Fruit fly (Drosophila melanogaster) whole organism, prepupa: Measurements from ENCODE around the gene vilya.

Experiments
- CG10631 ChIP-seq: fragments of 200-800 bp; sonication (Bioruptor generic); optimal IDR thresholded peaks from 2 replicates; lab custom pipeline; 2016; ENCODE audit warnings: missing biosample characterization, missing genetic modification characterization
- CG10669 ChIP-seq: fragments of 200-800 bp; sonication (Bioruptor generic); optimal IDR thresholded peaks from 3 replicates; lab custom pipeline; 2018; ENCODE audit warnings: missing biosample characterization, mild to moderate bottlenecking, missing genetic modification characterization, moderate library complexity
- CG11762 ChIP-seq: fragments of 200-800 bp; sonication (Bioruptor generic); optimal IDR thresholded peaks from 3 replicates; lab custom pipeline; 2016; ENCODE audit warnings: missing biosample characterization, missing genetic modification characterization; ENCODE audit not compliant: insufficient read depth
- CG11902 ChIP-seq: fragments of 200-800 bp; sonication (Bioruptor generic); optimal IDR thresholded peaks from 3 replicates; lab custom pipeline; 2016; ENCODE audit warnings: missing biosample characterization, missing genetic modification characterization
- CG15336 ChIP-seq: fragments of 200-800 bp; sonication (Bioruptor generic); IDR thresholded peaks from 2 replicates; pipeline ENCODE4 v1.3.6; 2022; ENCODE audit warnings: missing biosample characterization, missing genetic modification characterization
- CG34406 ChIP-seq: fragments of 200-800 bp; sonication (Bioruptor generic); optimal IDR thresholded peaks from 3 replicates; lab custom pipeline; 2016; ENCODE audit warnings: missing biosample characterization, missing genetic modification characterization
- CG4318 ChIP-seq: fragments of 200-800 bp; sonication (Bioruptor generic); optimal IDR thresholded peaks from 3 replicates; lab custom pipeline; 2017; ENCODE audit warnings: missing biosample characterization, mild to moderate bottlenecking, missing genetic modification characterization
- CG6792 ChIP-seq: fragments of 200-800 bp; sonication (Bioruptor generic); optimal IDR thresholded peaks from 3 replicates; lab custom pipeline; 2016; ENCODE audit warnings: missing biosample characterization, missing genetic modification characterization
- CG6808 ChIP-seq: fragments of 200-800 bp; sonication (Bioruptor generic); optimal IDR thresholded peaks from 3 replicates; lab custom pipeline; 2017; ENCODE audit warnings: missing biosample characterization, missing genetic modification characterization, mild to moderate bottlenecking, moderate library complexity, missing genetic modification reagents
- CG6854 ChIP-seq: fragments of 200-800 bp; sonication (Bioruptor generic); optimal IDR thresholded peaks from 2 replicates; lab custom pipeline; 2017; ENCODE audit warnings: missing biosample characterization, mild to moderate bottlenecking, missing genetic modification characterization
- CG7368 ChIP-seq: fragments of 200-800 bp; sonication (Bioruptor generic); optimal IDR thresholded peaks from 3 replicates; lab custom pipeline; 2016; ENCODE audit warnings: missing biosample characterization, missing genetic modification characterization
- CG8119 ChIP-seq: fragments of 200-800 bp; sonication (Bioruptor generic); IDR thresholded peaks from 3 replicates; pipeline ENCODE4 v1.3.6; 2022; ENCODE audit warnings: missing biosample characterization, missing genetic modification characterization
- CG8319 ChIP-seq: fragments of 200-800 bp; sonication (Bioruptor generic); optimal IDR thresholded peaks from 3 replicates; lab custom pipeline; 2016; ENCODE audit warnings: missing biosample characterization, missing genetic modification characterization
- CG9139 ChIP-seq: fragments of 200-800 bp; sonication (Bioruptor generic); optimal IDR thresholded peaks from 3 replicates; lab custom pipeline; 2017; ENCODE audit warnings: missing biosample characterization, mild to moderate bottlenecking, missing genetic modification characterization
- Ets21C ChIP-seq: fragments of 200-800 bp; sonication (Bioruptor generic); optimal IDR thresholded peaks from 3 replicates; lab custom pipeline; 2016; ENCODE audit warnings: missing biosample characterization, missing genetic modification characterization
- Ets96B ChIP-seq: fragments of 200-800 bp; optimal IDR thresholded peaks from 2 replicates; lab custom pipeline; 2019; ENCODE audit warnings: missing biosample characterization, mild to moderate bottlenecking, missing genetic modification characterization, moderate library complexity
- Hr38 ChIP-seq: sonication (Bioruptor generic); optimal IDR thresholded peaks from 2 replicates; lab custom pipeline; 2016; ENCODE audit warnings: missing biosample characterization, missing genetic modification characterization
- Hr39 ChIP-seq: fragments of 200-800 bp; sonication (Bioruptor generic); optimal IDR thresholded peaks from 2 replicates; lab custom pipeline; 2016; ENCODE audit warnings: missing biosample characterization, missing genetic modification characterization
- Hr4 ChIP-seq: fragments of 200-800 bp; sonication (Bioruptor generic); optimal IDR thresholded peaks from 3 replicates; lab custom pipeline; 2016; ENCODE audit warnings: missing biosample characterization, missing genetic modification characterization
- Met ChIP-seq: fragments of 200-800 bp; sonication (Bioruptor generic); optimal IDR thresholded peaks from 3 replicates; lab custom pipeline; 2016; ENCODE audit warnings: missing biosample characterization, missing genetic modification characterization
- Sox102F ChIP-seq: fragments of 200-800 bp; sonication (Bioruptor generic); optimal IDR thresholded peaks from 2 replicates; lab custom pipeline; 2016; ENCODE audit warnings: missing biosample characterization, mild to moderate bottlenecking, missing genetic modification characterization
- Sox14 ChIP-seq: fragments of 200-800 bp; sonication (Bioruptor generic); optimal IDR thresholded peaks from 3 replicates; lab custom pipeline; 2016; ENCODE audit warnings: missing biosample characterization, missing genetic modification characterization
- achi ChIP-seq: fragments of 200-800 bp; sonication (Bioruptor generic); optimal IDR thresholded peaks from 3 replicates; lab custom pipeline; 2016; ENCODE audit warnings: missing biosample characterization, missing genetic modification characterization
- acj6 ChIP-seq: fragments of 200-800 bp; sonication (Bioruptor generic); optimal IDR thresholded peaks from 3 replicates; lab custom pipeline; 2016; ENCODE audit warnings: missing biosample characterization, missing genetic modification characterization
- cyc ChIP-seq: fragments of 200-800 bp; sonication (Bioruptor generic); optimal IDR thresholded peaks from 3 replicates; lab custom pipeline; 2016; ENCODE audit warnings: missing biosample characterization, missing genetic modification characterization
- dac ChIP-seq: fragments of 200-800 bp; sonication (Bioruptor generic); optimal IDR thresholded peaks from 2 replicates; lab custom pipeline; 2017; ENCODE audit warnings: missing biosample characterization, mild to moderate bottlenecking, missing genetic modification characterization
- dsx ChIP-seq: fragments of 200-800 bp; optimal IDR thresholded peaks from 3 replicates; lab custom pipeline; 2019; ENCODE audit warnings: missing biosample characterization, mild to moderate bottlenecking, missing genetic modification characterization, moderate library complexity; ENCODE audit not compliant: poor library complexity, severe bottlenecking
- fd59A ChIP-seq: fragments of 200-800 bp; sonication (Bioruptor generic); optimal IDR thresholded peaks from 2 replicates; lab custom pipeline; 2017; ENCODE audit warnings: missing biosample characterization, mild to moderate bottlenecking, missing genetic modification characterization, missing genetic modification reagents
- fd85E ChIP-seq: fragments of 200-800 bp; sonication (Bioruptor generic); optimal IDR thresholded peaks from 3 replicates; lab custom pipeline; 2016; ENCODE audit warnings: missing biosample characterization, missing genetic modification characterization
- fkh ChIP-seq: fragments of 200-800 bp; sonication (Bioruptor generic); optimal IDR thresholded peaks from 3 replicates; lab custom pipeline; 2017; ENCODE audit warnings: missing biosample characterization, mild to moderate bottlenecking, missing genetic modification characterization, moderate library complexity
- lz ChIP-seq: fragments of 200-800 bp; sonication (Bioruptor generic); optimal IDR thresholded peaks from 3 replicates; lab custom pipeline; 2016; ENCODE audit warnings: missing biosample characterization, missing genetic modification characterization
- net ChIP-seq: fragments of 200-800 bp; sonication (Bioruptor generic); optimal IDR thresholded peaks from 3 replicates; lab custom pipeline; 2016; ENCODE audit warnings: missing biosample characterization, missing genetic modification characterization
- pdm3 ChIP-seq: fragments of 200-800 bp; sonication (Bioruptor generic); optimal IDR thresholded peaks from 3 replicates; lab custom pipeline; 2016; ENCODE audit warnings: missing biosample characterization, missing genetic modification characterization
- salr ChIP-seq, 2 experiments: fragments of 200-800 bp; sonication (Bioruptor generic); optimal IDR thresholded peaks; 3 replicates each; lab custom pipeline; 2016 to 2018; ENCODE audit warnings: missing biosample characterization in 2 of 2, missing genetic modification characterization in 2 of 2, mild to moderate bottlenecking in 1 of 2
- ss ChIP-seq, 2 experiments: fragments of 200-800 bp; sonication (Bioruptor generic); optimal IDR thresholded peaks; 2 replicates in 1 of 2; 3 replicates in 1 of 2; lab custom pipeline; 2017 to 2018; ENCODE audit warnings: mild to moderate bottlenecking in 2 of 2, missing biosample characterization in 2 of 2, missing genetic modification characterization in 2 of 2, moderate library complexity in 1 of 2
- svp ChIP-seq: fragments of 200-800 bp; sonication (Bioruptor generic); peaks from one replicate; lab custom pipeline; 2016; ENCODE audit warnings: missing biosample characterization, missing genetic modification characterization
- topi ChIP-seq: fragments of 200-800 bp; sonication (Bioruptor generic); optimal IDR thresholded peaks from 3 replicates; lab custom pipeline; 2016; ENCODE audit warnings: missing biosample characterization, missing genetic modification characterization

Gene vilya

DNA sequence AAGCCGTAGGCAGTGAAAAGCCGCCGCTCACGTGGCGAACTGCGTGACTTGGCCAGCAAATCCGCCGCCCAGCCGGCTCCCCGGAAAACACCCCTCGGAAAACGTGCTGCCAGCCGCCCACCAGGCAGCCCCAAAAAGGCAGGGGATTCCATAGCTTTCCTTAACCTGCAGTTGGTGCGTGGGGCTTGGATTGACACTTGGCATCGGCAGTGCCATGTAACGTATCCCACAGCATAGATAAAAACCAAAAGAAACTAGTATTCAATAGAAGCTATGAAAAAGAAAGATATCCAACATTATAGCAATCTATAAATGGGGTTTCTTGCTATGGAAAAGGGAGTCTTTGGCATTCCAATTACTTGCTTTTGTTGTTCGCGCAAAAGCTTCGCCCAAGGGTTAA lies 41.5 kb upstream of the vilya start (continued):
- TF ChIP-seq CG34406 (GFP tag; lab: Kevin White, UChicago) (no peak), Hr39 (no peak), dac (GFP tag; lab: Kevin White, UChicago) (no peak), CG9139 (GFP tag; lab: Kevin White, UChicago) (no peak), CG6854 (GFP tag; lab: Kevin White, UChicago) (no peak), svp (GFP tag; lab: Kevin White, UChicago) (no peak), Sox14 (GFP tag; lab: Kevin White, UChicago) (no peak)

DNA sequence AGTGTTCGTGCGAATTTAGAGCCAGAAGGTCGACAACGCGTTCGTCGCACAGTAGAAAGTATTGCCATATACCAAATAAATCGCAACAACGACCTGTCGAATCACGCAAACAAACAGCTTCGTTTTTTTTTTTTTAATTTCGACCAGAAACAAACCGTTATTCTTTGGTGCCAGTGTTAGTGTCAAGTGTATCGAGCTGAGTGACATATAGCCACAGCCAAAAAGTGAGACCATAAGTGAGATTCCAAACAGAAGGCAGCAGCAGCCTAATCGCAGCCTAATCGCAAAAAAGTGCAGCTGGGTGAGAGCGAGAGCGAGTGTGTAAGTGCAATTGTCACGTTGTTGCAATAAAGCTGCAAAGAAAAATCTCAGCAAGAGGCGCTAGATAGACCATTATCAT lies 40.9 kb upstream of the vilya start, which contains the start of gene per:
Gene per (plus strand): TSS at position 1 of the 400 bp plus-strand sequence.
- TF ChIP-seq pdm3 (GFP tag; lab: Kevin White, UChicago) (no peak), Ets96B (tag; lab: Kevin White, UChicago) (no peak), net (GFP tag; lab: Kevin White, UChicago) (no peak), CG7368 (no peak)
- TF ChIP-seq, all 60 proteins: peak for 0

- TF ChIP-seq ss (GFP tag; optimal IDR thresholded peaks at IDR 0.05; lab: Kevin White, UChicago) (no peak), pdm3 (GFP tag; lab: Kevin White, UChicago) (no peak), CG6854 (GFP tag; lab: Kevin White, UChicago) (no peak), CG6808 (GFP tag; lab: Kevin White, UChicago) (no peak), CG11762 (GFP tag; lab: Kevin White, UChicago) (no peak), Ets96B (tag; lab: Kevin White, UChicago) (no peak), svp (GFP tag; lab: Kevin White, UChicago) (no peak), lz (GFP tag; lab: Kevin White, UChicago) (no peak), net (GFP tag; lab: Kevin White, UChicago) (no peak), CG8319 (no peak), CG34406 (GFP tag; lab: Kevin White, UChicago) (no peak), Sox102F (no peak), Hr38 (GFP tag; lab: Kevin White, UChicago) (no peak), acj6 (GFP tag; lab: Kevin White, UChicago) (no peak), CG8119 (no peak), CG11902 (GFP tag; lab: Kevin White, UChicago) (no peak)
Measured at dm6 chrX:2686930-2687329, 39.5 kb upstream of the vilya start.

DNA sequence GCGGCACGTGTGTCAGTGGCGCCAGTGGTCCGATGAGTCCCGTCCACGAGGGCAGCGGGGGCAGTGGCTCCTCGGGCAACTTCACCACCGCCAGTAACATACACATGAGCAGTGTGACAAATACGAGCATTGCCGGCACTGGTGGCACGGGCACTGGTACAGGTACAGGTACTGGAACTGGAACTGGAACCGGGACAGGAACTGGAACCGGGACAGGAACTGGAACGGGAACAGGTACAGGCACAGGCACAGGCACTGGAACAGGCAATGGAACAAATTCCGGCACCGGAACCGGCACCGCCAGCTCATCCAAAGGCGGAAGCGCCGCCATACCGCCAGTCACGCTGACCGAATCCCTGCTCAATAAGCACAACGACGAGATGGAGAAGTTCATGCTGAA lies 36.1 kb upstream of the vilya start:
- no peak for TF ChIP-seq topi (GFP tag; lab: Kevin White, UChicago)
- TF ChIP-seq CG15336 (GFP tag; lab: Robert Waterston, UW) = no peak
- TF ChIP-seq fkh (GFP tag; lab: Kevin White, UChicago) = no peak
- TF ChIP-seq CG6792 (GFP tag; lab: Kevin White, UChicago) = no peak
- no peak for TF ChIP-seq Met (GFP tag; lab: Kevin White, UChicago)
- no peak for TF ChIP-seq fd85E
- TF ChIP-seq CG4318 (GFP tag; lab: Kevin White, UChicago) = no peak
- no peak for TF ChIP-seq CG11762 (GFP tag; lab: Kevin White, UChicago)
- TF ChIP-seq dsx (GFP tag; lab: Kevin White, UChicago) = no peak
- no peak for TF ChIP-seq CG9139 (GFP tag; lab: Kevin White, UChicago)
- TF ChIP-seq salr (GFP tag; optimal IDR thresholded peaks at IDR 0.05; lab: Kevin White, UChicago) = no peak
- TF ChIP-seq fd59A (GFP tag; lab: Kevin White, UChicago) = no peak

DNA sequence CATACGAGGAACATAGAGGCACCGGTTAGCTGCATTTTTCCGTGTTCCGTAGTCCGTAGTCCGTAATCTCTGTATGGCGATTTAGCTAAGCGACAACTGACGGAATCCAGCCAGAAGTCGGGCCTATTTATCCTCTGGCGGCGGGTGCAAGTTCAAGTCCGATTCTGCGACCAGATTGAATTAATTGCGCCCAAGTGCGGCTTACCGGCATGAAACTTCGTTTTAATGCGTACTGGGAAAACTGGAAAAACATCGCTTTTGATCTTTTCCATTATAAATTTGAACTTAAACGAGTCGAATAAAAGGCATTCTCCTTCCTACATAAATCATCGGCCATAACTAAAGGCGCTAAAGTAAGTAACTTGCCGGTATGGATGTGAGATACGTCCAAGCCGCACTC lies 32.7 kb upstream of the vilya start, which contains the start of gene dyw:
Gene dyw (minus strand): TSS at position 101 of the 400 bp plus-strand sequence.
- TF ChIP-seq Sox14 (GFP tag; lab: Kevin White, UChicago) (no peak), achi (GFP tag; lab: Kevin White, UChicago) (no peak), lz (GFP tag; lab: Kevin White, UChicago) (no peak), CG10631 (GFP tag; lab: Kevin White, UChicago) (no peak), Hr4 (GFP tag; lab: Kevin White, UChicago) (no peak), CG9139 (GFP tag; lab: Kevin White, UChicago) (no peak), Ets96B (tag; lab: Kevin White, UChicago) (no peak), CG10669 (GFP tag; lab: Kevin White, UChicago) (no peak), Ets21C (no peak), CG6792 (GFP tag; lab: Kevin White, UChicago) (no peak), cyc (GFP tag; lab: Kevin White, UChicago) (no peak)
